Worm (Caenorhabditis elegans) whole organism, early embryonic: Measurements from ENCODE around the gene F45G2.9.

Experiments
- B0310.2 ChIP-seq: sonication (generic microtip); optimal IDR thresholded peaks from 2 replicates; lab custom pipeline; 2016; ENCODE audit warnings: mild to moderate bottlenecking, missing genetic modification characterization, missing compliant biosample characterization
- F13C5.2 ChIP-seq: sonication (generic microtip); optimal IDR thresholded peaks from 2 replicates; lab custom pipeline; 2017; ENCODE audit warnings: mild to moderate bottlenecking, missing genetic modification characterization, inconsistent platforms, missing compliant biosample characterization
- aly-1 ChIP-seq: sonication (generic microtip); optimal IDR thresholded peaks from 2 replicates; lab custom pipeline; 2016; ENCODE audit warnings: missing genetic modification characterization, missing compliant biosample characterization
- ama-1 ChIP-seq: fragments of 150-350 bp; optimal IDR thresholded peaks from 2 replicates; lab custom pipeline; 2014
- ceh-13 ChIP-seq: fragments of 200-800 bp; sonication (Bioruptor generic); optimal IDR thresholded peaks from 2 replicates; lab custom pipeline; 2018; ENCODE audit warnings: mild to moderate bottlenecking, missing genetic modification characterization, missing compliant biosample characterization
- ceh-36 ChIP-seq: sonication (generic microtip); optimal IDR thresholded peaks from 2 replicates; lab custom pipeline; 2016; ENCODE audit warnings: missing genetic modification characterization, inconsistent platforms, missing compliant biosample characterization
- ets-7 ChIP-seq: sonication (generic microtip); optimal IDR thresholded peaks from 2 replicates; lab custom pipeline; 2016; ENCODE audit warnings: missing genotype, missing genetic modification characterization, missing compliant biosample characterization
- flt-1 ChIP-seq: fragments of 200-800 bp; sonication (Bioruptor generic); IDR thresholded peaks from 2 replicates; pipeline ENCODE4 v1.3.6; 2022; ENCODE audit warnings: missing genetic modification characterization, missing compliant biosample characterization
- hmbx-1 ChIP-seq: sonication (generic microtip); optimal IDR thresholded peaks from 2 replicates; lab custom pipeline; 2016; ENCODE audit warnings: mild to moderate bottlenecking, missing genetic modification characterization, missing compliant biosample characterization
- hmg-4 ChIP-seq: fragments of 200-800 bp; sonication (Bioruptor generic); optimal IDR thresholded peaks from 2 replicates; lab custom pipeline; 2018; ENCODE audit warnings: mild to moderate bottlenecking, missing genetic modification characterization, missing compliant biosample characterization
- hnd-1 ChIP-seq: sonication (generic microtip); optimal IDR thresholded peaks from 2 replicates; lab custom pipeline; 2016; ENCODE audit warnings: missing genetic modification characterization, missing compliant biosample characterization
- pes-1 ChIP-seq: fragments of 200-800 bp; sonication (Bioruptor generic); IDR thresholded peaks from 2 replicates; pipeline ENCODE4 v1.3.6; 2022; ENCODE audit warnings: missing genetic modification reagents, missing genetic modification characterization, missing compliant biosample characterization
- scrt-1 ChIP-seq: fragments of 200-800 bp; sonication (Bioruptor generic); IDR thresholded peaks from 2 replicates; pipeline ENCODE4 v1.3.6; 2022; ENCODE audit warnings: missing genetic modification characterization, missing compliant biosample characterization
- sea-1 ChIP-seq: fragments of 200-800 bp; sonication (Bioruptor generic); conservative IDR thresholded peaks from 2 replicates; pipeline ENCODE4 v1.3.6; 2022; ENCODE audit warnings: missing genetic modification characterization, missing compliant biosample characterization
- tbx-11 ChIP-seq: fragments of 200-800 bp; sonication (Bioruptor generic); IDR thresholded peaks from 2 replicates; pipeline ENCODE4 v1.3.6; 2022; ENCODE audit warnings: missing genetic modification characterization, missing compliant biosample characterization
- tbx-37 ChIP-seq: fragments of 200-800 bp; sonication (Bioruptor generic); conservative IDR thresholded peaks from 2 replicates; pipeline ENCODE4 v1.3.6; 2022; ENCODE audit warnings: missing genetic modification reagents, missing genetic modification characterization, missing compliant biosample characterization
- tra-4 ChIP-seq: sonication (generic microtip); optimal IDR thresholded peaks from 2 replicates; lab custom pipeline; 2017; ENCODE audit warnings: missing genetic modification characterization, missing compliant biosample characterization

F45G2.9 gene

ce11 chrIII:13393239-13393638 is 43.5 kb downstream of the F45G2.9 start, which contains the start of gene dnj-17:
Gene dnj-17, minus strand, starts transcription at chrIII:13393339.
- TF ChIP-seq ceh-13, result no peak
- no peak for TF ChIP-seq scrt-1 (GFP tag; lab: Robert Waterston, UW)
- TF ChIP-seq tbx-11 (GFP tag; lab: Robert Waterston, UW), result no peak
- TF ChIP-seq B0310.2 (tag; lab: Kevin White, UChicago), result no peak
- TF ChIP-seq hmg-4, result no peak
- TF ChIP-seq hmbx-1 (tag; lab: Kevin White, UChicago), result no peak
- TF ChIP-seq ceh-36, result no peak
- no peak for TF ChIP-seq ets-7 (tag; lab: Kevin White, UChicago)
- no peak for TF ChIP-seq ama-1 (lab: Kevin White, UChicago)
- no peak for TF ChIP-seq tbx-37 (GFP tag; lab: Robert Waterston, UW)
- TF ChIP-seq flt-1 (GFP tag; lab: Robert Waterston, UW), result no peak
- no peak for TF ChIP-seq sea-1 (GFP tag; lab: Robert Waterston, UW)
- TF ChIP-seq pes-1 (GFP tag; lab: Robert Waterston, UW), result no peak

ce11 chrIII:13390789-13391188 is 46.0 kb downstream of the F45G2.9 start:
- TF ChIP-seq B0310.2 (tag; lab: Kevin White, UChicago) (no peak), ceh-13 (no peak), F13C5.2 (tag; lab: Kevin White, UChicago) (no peak), scrt-1 (GFP tag; lab: Robert Waterston, UW) (no peak), hmbx-1 (tag; lab: Kevin White, UChicago) (no peak), flt-1 (GFP tag; lab: Robert Waterston, UW) (no peak), pes-1 (GFP tag; lab: Robert Waterston, UW) (no peak), tra-4 (no peak), aly-1 (tag; lab: Kevin White, UChicago) (no peak), sea-1 (GFP tag; lab: Robert Waterston, UW) (no peak), tbx-11 (GFP tag; lab: Robert Waterston, UW) (no peak), hmg-4 (no peak), hnd-1 (no peak), ceh-36 (no peak), tbx-37 (GFP tag; lab: Robert Waterston, UW) (no peak), ama-1 (lab: Kevin White, UChicago) (no peak), ets-7 (tag; lab: Kevin White, UChicago) (no peak)

DNA sequence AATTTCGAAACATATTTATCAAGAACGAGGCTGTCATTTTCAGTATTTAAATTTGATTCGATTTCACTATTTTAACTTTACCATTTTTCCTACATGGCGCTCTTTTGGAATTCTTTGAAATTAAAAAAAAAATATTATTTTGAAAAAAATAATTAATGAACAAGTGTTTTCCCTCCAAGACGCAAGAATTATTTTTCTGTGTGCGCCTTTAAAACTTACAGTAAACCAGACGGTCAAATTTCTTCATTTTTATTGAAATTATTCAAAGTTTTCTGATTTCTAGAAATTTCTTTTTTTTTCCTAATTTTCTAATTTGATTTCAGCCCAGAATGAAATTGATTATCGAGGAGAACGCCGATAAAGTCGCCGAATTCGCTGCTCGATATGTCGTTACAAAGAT is 47.7 kb downstream of the F45G2.9 start, which contains the start of gene T03F6.3:
T03F6.3 (plus strand) TSS at position 318 of the 400 bp plus-strand sequence.
- TF ChIP-seq tra-4, result no peak
- no peak for TF ChIP-seq sea-1 (GFP tag; lab: Robert Waterston, UW)
- no peak for TF ChIP-seq F13C5.2 (tag; lab: Kevin White, UChicago)
- no peak for TF ChIP-seq tbx-37 (GFP tag; lab: Robert Waterston, UW)
- no peak for TF ChIP-seq flt-1 (GFP tag; lab: Robert Waterston, UW)
- no peak for TF ChIP-seq aly-1 (tag; lab: Kevin White, UChicago)
- no peak for TF ChIP-seq ceh-36
- TF ChIP-seq scrt-1 (GFP tag; lab: Robert Waterston, UW), result no peak
- TF ChIP-seq hmbx-1 (tag; lab: Kevin White, UChicago), result no peak
- TF ChIP-seq ceh-13, result no peak
- TF ChIP-seq tbx-11 (GFP tag; lab: Robert Waterston, UW), result no peak
- no peak for TF ChIP-seq hnd-1
- no peak for TF ChIP-seq pes-1 (GFP tag; lab: Robert Waterston, UW)

ce11 chrIII:13388621-13389020 is 48.1 kb downstream of the F45G2.9 start:
- no peak for TF ChIP-seq B0310.2 (tag; lab: Kevin White, UChicago)
- TF ChIP-seq ceh-13, result no peak
- TF ChIP-seq hmbx-1 (tag; lab: Kevin White, UChicago), result no peak
- TF ChIP-seq tbx-11 (GFP tag; lab: Robert Waterston, UW), result no peak
- no peak for TF ChIP-seq F13C5.2 (tag; lab: Kevin White, UChicago)
- no peak for TF ChIP-seq pes-1 (GFP tag; lab: Robert Waterston, UW)
- no peak for TF ChIP-seq tra-4
- no peak for TF ChIP-seq ama-1 (lab: Kevin White, UChicago)
- TF ChIP-seq flt-1 (GFP tag; lab: Robert Waterston, UW), result no peak
- no peak for TF ChIP-seq ceh-36
- TF ChIP-seq sea-1 (GFP tag; lab: Robert Waterston, UW), result no peak
- no peak for TF ChIP-seq tbx-37 (GFP tag; lab: Robert Waterston, UW)
- no peak for TF ChIP-seq scrt-1 (GFP tag; lab: Robert Waterston, UW)
- TF ChIP-seq hnd-1, result no peak
- no peak for TF ChIP-seq aly-1 (tag; lab: Kevin White, UChicago)
- TF ChIP-seq hmg-4, result no peak
- no peak for TF ChIP-seq ets-7 (tag; lab: Kevin White, UChicago)

- TF ChIP-seq tbx-11 (GFP tag; lab: Robert Waterston, UW) (no peak), ama-1 (lab: Kevin White, UChicago) (no peak), tbx-37 (GFP tag; lab: Robert Waterston, UW) (no peak)
Observed at ce11 chrIII:13385850-13386249, 50.9 kb downstream of the F45G2.9 start, which contains the start of gene T03F6.4. Gene T03F6.4, plus strand, starts transcription at chrIII:13386150.
